Fruit fly (Drosophila melanogaster): ENCODE results near the gene CG13358.

CG13358 gene

DNA sequence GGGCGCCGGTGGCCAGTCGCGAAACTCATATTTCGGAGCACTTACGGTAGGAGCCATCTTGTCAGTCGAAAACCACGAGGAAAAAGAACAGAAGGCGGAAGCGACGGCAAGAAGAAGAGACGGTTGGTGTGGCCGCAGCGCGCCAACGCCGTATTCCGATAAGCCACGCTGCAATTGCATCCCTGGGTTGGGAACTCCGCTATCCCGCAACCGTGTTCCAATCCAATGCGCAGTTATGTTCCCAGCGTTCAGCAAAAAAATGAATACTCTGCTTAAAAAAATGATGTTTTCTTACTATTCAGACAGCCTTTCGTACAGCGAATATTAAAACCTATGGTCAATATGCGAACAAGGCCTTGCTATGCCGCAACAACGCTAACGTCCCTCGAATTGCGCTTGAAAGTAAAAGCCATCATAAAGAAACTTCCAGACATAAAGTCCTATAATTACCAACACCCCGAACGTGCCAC lies 39.6 kb downstream of the CG13358 start, which contains the start of gene RpL22 (continued):
- peak; percentile 82 for TF ChIP-seq ftz-f1 (GFP tag; optimal IDR thresholded peaks at IDR 0.05)
- TF ChIP-seq pnt (GFP tag; optimal IDR thresholded peaks at IDR 0.05): peak; percentile 68
- peak; percentile 94 for TF ChIP-seq shn (GFP tag; optimal IDR thresholded peaks at IDR 0.05)
- TF ChIP-seq CG12299 (tag; optimal IDR thresholded peaks at IDR 0.05): peak; percentile 81
- peak; percentile 82 for TF ChIP-seq CG7271 (tag; optimal IDR thresholded peaks at IDR 0.05)
- TF ChIP-seq CG15696 (tag; optimal IDR thresholded peaks at IDR 0.05): peak; percentile 50
- TF ChIP-seq gsb (GFP tag; IDR thresholded peaks at IDR 0.05): peak; percentile 62
- no peak for TF ChIP-seq h (optimal IDR thresholded peaks at IDR 0.05)
- peak; percentile 60; the same call in 1 of the 2 replicates for TF ChIP-seq ap (GFP tag; IDR thresholded peaks at IDR 0.05)
- TF ChIP-seq CG11247 (GFP tag; IDR thresholded peaks at IDR 0.05): peak; percentile 82
- TF ChIP-seq gem (tag; optimal IDR thresholded peaks at IDR 0.05): peak; percentile 59
- peak; percentile 77 for TF ChIP-seq sim (GFP tag; IDR thresholded peaks at IDR 0.05)
- peak in 1 of 3 experiments; percentile 59 for TF ChIP-seq lola (GFP tag; optimal IDR thresholded peaks at IDR 0.05)
- TF ChIP-seq E2f2 (GFP tag; IDR thresholded peaks at IDR 0.05): peak; percentile 73
- peak; percentile 85 for TF ChIP-seq disco-r (GFP tag; optimal IDR thresholded peaks at IDR 0.05)
- peak; percentile 85 for TF ChIP-seq CG4328 (GFP tag; optimal IDR thresholded peaks at IDR 0.05)
- peak; percentile 71 for TF ChIP-seq Nf-YB (GFP tag; optimal IDR thresholded peaks at IDR 0.05)
- TF ChIP-seq CG1792 (GFP tag; optimal IDR thresholded peaks at IDR 0.05): peak; percentile 87
- TF ChIP-seq CG17829 (tag; optimal IDR thresholded peaks at IDR 0.05): peak; percentile 80
- TF ChIP-seq trem (tag; optimal IDR thresholded peaks at IDR 0.05): peak; percentile 89
- TF ChIP-seq CG13894 (tag; optimal IDR thresholded peaks at IDR 0.05): peak; percentile 88
- peak; percentile 59 for TF ChIP-seq CG13287 (GFP tag; IDR thresholded peaks at IDR 0.05; ENCODE audit: partially characterized antibody)
- no peak for TF ChIP-seq prd (optimal IDR thresholded peaks at IDR 0.05)
- TF ChIP-seq prd (GFP tag; IDR thresholded peaks at IDR 0.05): peak; percentile 55; the same call in 1 of the 3 replicates
- peak; percentile 74 for TF ChIP-seq pum (GFP tag; optimal IDR thresholded peaks at IDR 0.05)
- 0 out of 4 replicates have a peak, but pooled peaks have one; percentile 20 for TF ChIP-seq Dll (GFP tag; IDR thresholded peaks at IDR 0.05; ENCODE audit: partially characterized antibody)
- peak; percentile 61; the same call in 1 of the 2 replicates for TF ChIP-seq CG11696 (GFP tag; IDR thresholded peaks at IDR 0.05)
- peak; percentile 35 for TF ChIP-seq CG8281 (tag; optimal IDR thresholded peaks at IDR 0.05)
- peak; percentile 85 to 91 for TF ChIP-seq chif (GFP tag; optimal IDR thresholded peaks at IDR 0.05)
- peak; percentile 85 for TF ChIP-seq rib (GFP tag; IDR thresholded peaks at IDR 0.05)
- no peak for TF ChIP-seq pros (GFP tag; optimal IDR thresholded peaks at IDR 0.05)
- TF ChIP-seq Mad (GFP tag; optimal IDR thresholded peaks at IDR 0.05): peak; percentile 92
- peak; percentile 60 for TF ChIP-seq jing (GFP tag; optimal IDR thresholded peaks at IDR 0.05)
- peak; percentile 94 for TF ChIP-seq Meics (GFP tag; optimal IDR thresholded peaks at IDR 0.05)
- TF ChIP-seq CG16815 (GFP tag; optimal IDR thresholded peaks at IDR 0.05): peak; percentile 71
- peak; percentile 96 for TF ChIP-seq CG1603 (tag; optimal IDR thresholded peaks at IDR 0.05)
- TF ChIP-seq Hr78 (GFP tag; optimal IDR thresholded peaks at IDR 0.05): peak in 1 of 2 experiments; percentile 25
- TF ChIP-seq CG8290 (GFP tag; optimal IDR thresholded peaks at IDR 0.05): peak; percentile 90
- TF ChIP-seq CG8290 (tag; optimal IDR thresholded peaks at IDR 0.05): peak; percentile 75 to 97
- TF ChIP-seq wor (GFP tag; IDR thresholded peaks at IDR 0.05): 0 out of 2 replicates have a peak, but pooled peaks have one; percentile 32
- peak; percentile 62 for TF ChIP-seq ab (GFP tag; optimal IDR thresholded peaks at IDR 0.05)
- peak; percentile 91 for TF ChIP-seq CG12769 (tag; optimal IDR thresholded peaks at IDR 0.05)
- TF ChIP-seq ci (GFP tag; IDR thresholded peaks at IDR 0.05): peak; percentile 97
- TF ChIP-seq CG6175 (GFP tag; IDR thresholded peaks at IDR 0.05): peak; percentile 78
- peak; percentile 95 for TF ChIP-seq pita (GFP tag; optimal IDR thresholded peaks at IDR 0.05)
- peak; percentile 91 for TF ChIP-seq nau (GFP tag; optimal IDR thresholded peaks at IDR 0.05)
- TF ChIP-seq usp (GFP tag; optimal IDR thresholded peaks at IDR 0.05): no peak
- TF ChIP-seq Hmr (GFP tag; optimal IDR thresholded peaks at IDR 0.05): peak; percentile 98
- TF ChIP-seq CG10147 (GFP tag; optimal IDR thresholded peaks at IDR 0.05): peak; percentile 75
- peak; percentile 72 for TF ChIP-seq CG12155 (GFP tag; optimal IDR thresholded peaks at IDR 0.05)
- TF ChIP-seq CG11560 (tag; IDR thresholded peaks at IDR 0.05): peak; percentile 82

Data from whole organism, embryonic.